Worm (Caenorhabditis elegans) whole organism, L4/young adult: ENCODE data around the gene clec-26.

ENCODE experiments used
- dao-5 ChIP-seq: sonication (generic microtip); optimal IDR thresholded peaks from 2 replicates; lab custom pipeline; 2016; ENCODE audit warnings: missing genotype, missing genetic modification characterization, moderate library complexity, missing compliant biosample characterization
- him-1 ChIP-seq: sonication (generic microtip); optimal IDR thresholded peaks from 2 replicates; lab custom pipeline; 2016; ENCODE audit warnings: missing genotype, missing genetic modification reagents, missing genetic modification characterization, missing compliant biosample characterization

DNA sequence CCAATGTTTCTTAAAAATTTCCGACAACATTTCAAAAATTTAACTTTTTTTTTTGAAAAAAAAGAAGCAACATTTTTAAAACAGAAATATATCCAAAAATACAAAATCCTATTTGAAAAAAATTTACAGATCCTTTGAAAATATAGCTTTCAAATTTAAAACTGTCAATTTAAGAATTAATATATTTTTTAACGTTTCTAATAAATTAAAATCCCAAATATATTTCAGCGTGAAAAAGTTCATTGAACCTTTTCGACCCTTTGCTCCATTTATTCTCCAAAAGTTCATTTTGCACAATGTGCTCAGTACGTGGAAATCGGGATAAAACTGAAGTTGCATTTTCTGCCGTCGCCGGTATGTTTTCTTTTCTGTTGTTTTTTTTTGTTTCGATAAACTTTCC, 15.5 kb upstream of the clec-26 start, which contains the start of gene phy-3:
- no peak for TF ChIP-seq dao-5 (tag; lab: Kevin White, UChicago)
- TF ChIP-seq him-1 (tag; lab: Kevin White, UChicago): no peak
